Worm (Caenorhabditis elegans) whole organism, L3 larva: ENCODE data around the gene K10G9.2.

Source experiments
- fos-1 ChIP-seq: fragments of 150-350 bp; optimal IDR thresholded peaks from 2 replicates; lab custom pipeline; 2014; ENCODE audit warnings: missing biosample characterization, missing genetic modification characterization
- nhr-67 ChIP-seq: fragments of 150-350 bp; optimal IDR thresholded peaks from 2 replicates; lab custom pipeline; 2014; ENCODE audit warnings: missing biosample characterization, missing genetic modification characterization
- nhr-76 ChIP-seq: fragments of 150-350 bp; sonication (generic microtip); optimal IDR thresholded peaks from 5 replicates; lab custom pipeline; 2014; ENCODE audit warnings: missing biosample characterization, missing genetic modification characterization

ce11 chrIII:10296904-10297303 is 11.2 kb downstream of the K10G9.2 start:
- TF ChIP-seq nhr-76 (no peak), nhr-67 (tag; lab: Kevin White, UChicago) (no peak), fos-1 (tag; lab: Kevin White, UChicago) (no peak)
